Worm (Caenorhabditis elegans) whole organism, L1 larva: ENCODE data around the gene parn-2.

Experiments used
- C16A3.4 ChIP-seq: fragments of 150-350 bp; optimal IDR thresholded peaks from 2 replicates; lab custom pipeline; 2014; ENCODE audit warnings: missing biosample characterization, missing genetic modification characterization
- Y116A8C.19 ChIP-seq: sonication (generic microtip); optimal IDR thresholded peaks from 2 replicates; lab custom pipeline; 2016; ENCODE audit warnings: missing compliant biosample characterization, missing genetic modification characterization, borderline replicate concordance
- aha-1 ChIP-seq: fragments of 150-350 bp; optimal IDR thresholded peaks from 2 replicates; lab custom pipeline; 2014; ENCODE audit warnings: missing biosample characterization, missing genetic modification characterization
- alr-1 ChIP-seq: fragments of 200-800 bp; sonication (Bioruptor generic); optimal IDR thresholded peaks from 2 replicates; lab custom pipeline; 2018; ENCODE audit warnings: borderline replicate concordance, mild to moderate bottlenecking, missing genetic modification characterization, missing compliant biosample characterization
- aly-2 ChIP-seq: fragments of 150-350 bp; optimal IDR thresholded peaks from 2 replicates; lab custom pipeline; 2014; ENCODE audit warnings: missing biosample characterization, missing genetic modification characterization
- ama-1 ChIP-seq: fragments of 150-350 bp; optimal IDR thresholded peaks from 2 replicates; lab custom pipeline; 2014
- blmp-1 ChIP-seq: fragments of 150-350 bp; optimal IDR thresholded peaks from 2 replicates; lab custom pipeline; 2014; ENCODE audit warnings: missing biosample characterization, missing genetic modification characterization
- ceh-82 ChIP-seq, 3 experiments: fragments of 150-350 bp in 1 of 3; sonication (generic microtip) in 2 of 3; optimal IDR thresholded peaks; 2 replicates each; lab custom pipeline; 2014 to 2017; ENCODE audit warnings: missing biosample characterization in 3 of 3, missing genetic modification characterization in 3 of 3
- ceh-90 ChIP-seq: sonication (generic microtip); optimal IDR thresholded peaks from 2 replicates; lab custom pipeline; 2016; ENCODE audit warnings: missing genetic modification characterization, missing compliant biosample characterization
- ces-1 ChIP-seq: fragments of 150-350 bp; optimal IDR thresholded peaks from 2 replicates; lab custom pipeline; 2014; ENCODE audit warnings: missing biosample characterization, missing genetic modification reagents, missing genetic modification characterization
- dpl-1 ChIP-seq, 3 experiments: fragments of 150-350 bp in 2 of 3; sonication (generic microtip) in 1 of 3; optimal IDR thresholded peaks; 2 replicates each; lab custom pipeline; 2014 to 2017; ENCODE audit warnings: missing biosample characterization in 3 of 3, missing genetic modification characterization in 3 of 3, missing genetic modification reagents in 3 of 3
- dsc-1 ChIP-seq: sonication (generic microtip); optimal IDR thresholded peaks from 2 replicates; lab custom pipeline; 2016; ENCODE audit warnings: mild to moderate bottlenecking, missing genetic modification characterization, missing compliant biosample characterization
- elt-2 ChIP-seq: sonication (generic microtip); optimal IDR thresholded peaks from 2 replicates; lab custom pipeline; 2016; ENCODE audit warnings: missing genetic modification characterization, mild to moderate bottlenecking, inconsistent platforms, missing compliant biosample characterization, missing genetic modification reagents
- fkh-4 ChIP-seq: sonication (generic microtip); optimal IDR thresholded peaks from 2 replicates; lab custom pipeline; 2016; ENCODE audit warnings: missing compliant biosample characterization, missing genetic modification characterization, borderline replicate concordance
- fkh-8 ChIP-seq: sonication (generic microtip); optimal IDR thresholded peaks from 2 replicates; lab custom pipeline; 2016; ENCODE audit warnings: mild to moderate bottlenecking, missing genetic modification characterization, missing compliant biosample characterization
- fos-1 ChIP-seq: fragments of 150-350 bp; optimal IDR thresholded peaks from 2 replicates; lab custom pipeline; 2014; ENCODE audit warnings: missing biosample characterization, missing genetic modification characterization
- grh-1 ChIP-seq: fragments of 200-800 bp; sonication (Bioruptor generic); IDR thresholded peaks from 2 replicates; pipeline ENCODE4 v1.3.6; 2022; ENCODE audit warnings: missing genetic modification reagents, missing genetic modification characterization, missing compliant biosample characterization
- hlh-4 ChIP-seq: sonication (generic microtip); optimal IDR thresholded peaks from 2 replicates; lab custom pipeline; 2016; ENCODE audit warnings: mild to moderate bottlenecking, missing genetic modification characterization, missing compliant biosample characterization
- irx-1 ChIP-seq: sonication (generic microtip); optimal IDR thresholded peaks from 2 replicates; lab custom pipeline; 2016; ENCODE audit warnings: missing genetic modification characterization, missing compliant biosample characterization
- isw-1 ChIP-seq: fragments of 200-800 bp; sonication (Bioruptor generic); IDR thresholded peaks from 2 replicates; pipeline ENCODE4 v1.3.6; 2022; ENCODE audit warnings: missing genetic modification characterization, missing compliant biosample characterization
- jun-1 ChIP-seq: fragments of 150-350 bp; optimal IDR thresholded peaks from 2 replicates; lab custom pipeline; 2014; ENCODE audit warnings: missing biosample characterization, missing genetic modification reagents, missing genetic modification characterization
- lin-13 ChIP-seq: fragments of 150-350 bp; optimal IDR thresholded peaks from 2 replicates; lab custom pipeline; 2014; ENCODE audit warnings: missing biosample characterization, missing genetic modification reagents, missing genetic modification characterization
- lin-15B ChIP-seq: fragments of 150-350 bp; sonication (generic microtip); optimal IDR thresholded peaks from 3 replicates; lab custom pipeline; 2014; ENCODE audit warnings: missing biosample characterization, missing genetic modification characterization
- lin-35 ChIP-seq, 2 experiments: fragments of 150-350 bp; optimal IDR thresholded peaks; 2 replicates each; lab custom pipeline; 2014; ENCODE audit warnings: missing biosample characterization in 2 of 2, missing genetic modification characterization in 2 of 2, missing genetic modification reagents in 2 of 2
- lsy-2 ChIP-seq, 2 experiments: fragments of 150-350 bp; optimal IDR thresholded peaks; 2 replicates each; lab custom pipeline; 2014; ENCODE audit warnings: missing biosample characterization in 2 of 2, missing genetic modification characterization in 2 of 2
- mab-9 ChIP-seq: fragments of 200-800 bp; sonication (Bioruptor generic); IDR thresholded peaks from 2 replicates; pipeline ENCODE4 v1.3.6; 2022; ENCODE audit warnings: missing genetic modification reagents, missing genetic modification characterization, missing compliant biosample characterization
- mdl-1 ChIP-seq, 2 experiments: fragments of 150-350 bp; optimal IDR thresholded peaks; 2 replicates each; lab custom pipeline; 2014 to 2017; ENCODE audit warnings: missing biosample characterization in 2 of 2, missing genetic modification characterization in 2 of 2, inconsistent platforms in 1 of 2
- mep-1 ChIP-seq: fragments of 150-350 bp; optimal IDR thresholded peaks from 2 replicates; lab custom pipeline; 2014; ENCODE audit warnings: missing biosample characterization, missing genetic modification characterization
- nhr-11 ChIP-seq: fragments of 150-350 bp; optimal IDR thresholded peaks from 2 replicates; lab custom pipeline; 2014; ENCODE audit warnings: missing biosample characterization, missing genetic modification characterization
- nhr-12 ChIP-seq: sonication (generic microtip); optimal IDR thresholded peaks from 2 replicates; lab custom pipeline; 2017; ENCODE audit warnings: missing biosample characterization, missing genetic modification characterization
- nhr-19 ChIP-seq: fragments of 200-800 bp; sonication (Bioruptor generic); conservative IDR thresholded peaks from 2 replicates; pipeline ENCODE4 v1.3.6; 2022; ENCODE audit warnings: missing genetic modification characterization, missing compliant biosample characterization
- nhr-237 ChIP-seq: fragments of 150-350 bp; optimal IDR thresholded peaks from 2 replicates; lab custom pipeline; 2014; ENCODE audit warnings: missing biosample characterization, missing genetic modification characterization
- nhr-47 ChIP-seq: sonication (generic microtip); optimal IDR thresholded peaks from 2 replicates; lab custom pipeline; 2016; ENCODE audit warnings: mild to moderate bottlenecking, missing genetic modification characterization, moderate library complexity, missing compliant biosample characterization
- nhr-84 ChIP-seq: sonication (generic microtip); optimal IDR thresholded peaks from 2 replicates; lab custom pipeline; 2017; ENCODE audit warnings: missing biosample characterization, missing genetic modification characterization
- nhr-85 ChIP-seq: sonication (generic microtip); peaks from one replicate; lab custom pipeline; 2016; ENCODE audit warnings: missing genetic modification characterization, inconsistent platforms, missing compliant biosample characterization
- nhr-90 ChIP-seq: sonication (generic microtip); optimal IDR thresholded peaks from 2 replicates; lab custom pipeline; 2016; ENCODE audit warnings: mild to moderate bottlenecking, missing genetic modification characterization, missing compliant biosample characterization; ENCODE audit not compliant: poor library complexity
- pag-3 ChIP-seq: sonication (generic microtip); optimal IDR thresholded peaks from 2 replicates; lab custom pipeline; 2017; ENCODE audit warnings: missing genetic modification characterization, mild to moderate bottlenecking, missing compliant biosample characterization, antibody characterized with exemption, borderline replicate concordance; ENCODE audit not compliant: insufficient read depth
- pax-3 ChIP-seq: fragments of 200-800 bp; sonication (Bioruptor generic); optimal IDR thresholded peaks from 2 replicates; lab custom pipeline; 2018; ENCODE audit warnings: mild to moderate bottlenecking, missing genetic modification characterization, moderate library complexity, missing compliant biosample characterization
- pqm-1 ChIP-seq: sonication (generic microtip); optimal IDR thresholded peaks from 3 replicates; lab custom pipeline; 2017; ENCODE audit warnings: missing biosample characterization, missing genetic modification characterization
- skn-1 ChIP-seq: fragments of 150-350 bp; optimal IDR thresholded peaks from 2 replicates; lab custom pipeline; 2014; ENCODE audit warnings: missing biosample characterization, missing genetic modification characterization
- snpc-4 ChIP-seq: fragments of 150-350 bp; optimal IDR thresholded peaks from 2 replicates; lab custom pipeline; 2014; ENCODE audit warnings: missing biosample characterization, missing genetic modification characterization
- snu-23 ChIP-seq: sonication (generic microtip); optimal IDR thresholded peaks from 2 replicates; lab custom pipeline; 2016; ENCODE audit warnings: missing genetic modification characterization, missing compliant biosample characterization
- sox-4 ChIP-seq: sonication (generic microtip); optimal IDR thresholded peaks from 2 replicates; lab custom pipeline; 2016; ENCODE audit warnings: missing genetic modification characterization, missing compliant biosample characterization
- swsn-7 ChIP-seq: sonication (generic microtip); optimal IDR thresholded peaks from 2 replicates; lab custom pipeline; 2016; ENCODE audit warnings: missing genetic modification characterization, missing compliant biosample characterization
- unc-130 ChIP-seq: fragments of 150-350 bp; optimal IDR thresholded peaks from 2 replicates; lab custom pipeline; 2017; ENCODE audit warnings: missing biosample characterization, missing genetic modification characterization, inconsistent platforms
- unc-30 ChIP-seq: sonication (generic microtip); optimal IDR thresholded peaks from 2 replicates; lab custom pipeline; 2017; ENCODE audit warnings: missing biosample characterization, missing genetic modification characterization
- unc-62 ChIP-seq: fragments of 150-350 bp; optimal IDR thresholded peaks from 2 replicates; lab custom pipeline; 2014; ENCODE audit warnings: missing biosample characterization, missing genetic modification reagents, missing genetic modification characterization
- unc-86 ChIP-seq: sonication (generic microtip); optimal IDR thresholded peaks from 2 replicates; lab custom pipeline; 2016; ENCODE audit warnings: missing genetic modification characterization, missing compliant biosample characterization
- unc-98 ChIP-seq: fragments of 200-800 bp; sonication (Bioruptor generic); IDR thresholded peaks from 2 replicates; pipeline ENCODE4 v1.3.6; 2022; ENCODE audit warnings: missing genetic modification characterization, missing compliant biosample characterization
- vab-15 ChIP-seq: sonication (generic microtip); optimal IDR thresholded peaks from 2 replicates; lab custom pipeline; 2017; ENCODE audit warnings: missing genotype, mild to moderate bottlenecking, missing genetic modification characterization, missing compliant biosample characterization
- xbp-1 ChIP-seq: sonication (generic microtip); optimal IDR thresholded peaks from 2 replicates; lab custom pipeline; 2016; ENCODE audit warnings: missing genetic modification characterization, missing compliant biosample characterization
- zag-1 ChIP-seq: fragments of 150-350 bp; optimal IDR thresholded peaks from 2 replicates; lab custom pipeline; 2014; ENCODE audit warnings: missing biosample characterization, missing genetic modification characterization
- zip-4 ChIP-seq: fragments of 200-800 bp; sonication (Bioruptor generic); optimal IDR thresholded peaks from 2 replicates; lab custom pipeline; 2018; ENCODE audit warnings: mild to moderate bottlenecking, missing genetic modification characterization, moderate library complexity, missing compliant biosample characterization
- ztf-11 ChIP-seq, 2 experiments: sonication (generic microtip); optimal IDR thresholded peaks; 2 replicates each; lab custom pipeline; 2016 to 2017; ENCODE audit warnings: missing genetic modification characterization in 2 of 2, missing biosample characterization in 1 of 2, missing compliant biosample characterization in 1 of 2

parn-2 gene

ce11 chrII:12222524-12222923 is 33.9 kb downstream of the parn-2 start:
- TF ChIP-seq fkh-4 (tag; lab: Kevin White, UChicago) (no peak), lin-35 (GFP tag; optimal IDR thresholded peaks at IDR 0.05; lab: Kevin White, UChicago) (peak; percentile 72 to 73), grh-1 (no peak), mdl-1 (tag; optimal IDR thresholded peaks at IDR 0.05; lab: Kevin White, UChicago) (peak in 1 of 2 experiments; percentile 70), fkh-8 (peak; percentile 77), aly-2 (peak; percentile 26), nhr-84 (no peak), dpl-1 (GFP tag; optimal IDR thresholded peaks at IDR 0.05; lab: Kevin White, UChicago) (peak; percentile 25 to 54 (median 41)), nhr-47 (tag; lab: Kevin White, UChicago) (peak; percentile 79), irx-1 (tag; lab: Kevin White, UChicago) (peak; percentile 56), zip-4 (no peak), fos-1 (peak; percentile 30), nhr-90 (tag; lab: Kevin White, UChicago) (peak; percentile 54), Y116A8C.19 (tag; lab: Kevin White, UChicago) (no peak), elt-2 (tag; lab: Kevin White, UChicago) (no peak), pax-3 (tag; lab: Kevin White, UChicago) (peak; percentile 36), lsy-2 (tag; optimal IDR thresholded peaks at IDR 0.05; lab: Kevin White, UChicago) (peak; percentile 63 to 83), snu-23 (peak; percentile 92), nhr-19 (GFP tag; lab: Robert Waterston, UW) (peak; percentile 62), hlh-4 (tag; lab: Kevin White, UChicago) (no peak), mab-9 (GFP tag; lab: Robert Waterston, UW) (no peak; the same call in 1 of the 2 replicates), xbp-1 (tag; lab: Kevin White, UChicago) (peak; percentile 81), skn-1 (tag; lab: Kevin White, UChicago) (peak; percentile 72), unc-62 (GFP tag; lab: Kevin White, UChicago) (no peak), ama-1 (lab: Kevin White, UChicago) (no peak), pqm-1 (tag; lab: Kevin White, UChicago) (no peak), aha-1 (tag; lab: Kevin White, UChicago) (no peak), nhr-12 (tag; lab: Kevin White, UChicago) (no peak), unc-30 (tag; lab: Kevin White, UChicago) (no peak), C16A3.4 (tag; lab: Kevin White, UChicago) (peak; percentile 71), blmp-1 (peak; percentile 47), nhr-237 (no peak), pag-3 (tag; lab: Kevin White, UChicago) (no peak), isw-1 (peak; percentile 49), dsc-1 (tag; lab: Kevin White, UChicago) (peak; percentile 75), unc-86 (peak; percentile 67), snpc-4 (tag; lab: Kevin White, UChicago) (peak; percentile 73), nhr-11 (no peak), ceh-82 (tag; optimal IDR thresholded peaks at IDR 0.05; lab: Kevin White, UChicago) (peak; percentile 50 to 91 (median 71)), sox-4 (tag; lab: Kevin White, UChicago) (peak; percentile 5), unc-98 (GFP tag; lab: Robert Waterston, UW) (no peak), alr-1 (no peak), ces-1 (GFP tag; lab: Kevin White, UChicago) (no peak), ceh-90 (no peak), mep-1 (peak; percentile 58), nhr-85 (peak; percentile 90), jun-1 (tag; lab: Kevin White, UChicago) (peak; percentile 81), swsn-7 (tag; lab: Kevin White, UChicago) (peak; percentile 81), lin-13 (no peak), vab-15 (tag; lab: Kevin White, UChicago) (no peak), zag-1 (no peak), unc-130 (peak; percentile 72), lin-15B (peak; percentile 15), ztf-11 (tag; optimal IDR thresholded peaks at IDR 0.05; lab: Kevin White, UChicago) (peak in 1 of 2 experiments; percentile 53)
